Fruit fly (Drosophila melanogaster): ENCODE results near the gene CG14989.

The CG14989 gene

dm6 chr3L:4141167-4141566, 53.8 kb downstream of the CG14989 start, which contains the start of gene Akh:
Gene Akh (plus strand): TSS chr3L:4141467.
- TF ChIP-seq D1 (tag; optimal IDR thresholded peaks at IDR 0.05) (no peak), CG4496 (GFP tag; IDR thresholded peaks at IDR 0.05) (no peak), Snoo (tag; optimal IDR thresholded peaks at IDR 0.05) (no peak), CG13204 (GFP tag; optimal IDR thresholded peaks at IDR 0.05) (no peak), CG32121 (GFP tag; IDR thresholded peaks at IDR 0.05) (no peak), gl (tag; optimal IDR thresholded peaks at IDR 0.05) (no peak), CG12605 (GFP tag; IDR thresholded peaks at IDR 0.05) (no peak), CG9948 (tag; optimal IDR thresholded peaks at IDR 0.05) (no peak), EcR (GFP tag; optimal IDR thresholded peaks at IDR 0.05) (no peak), Pif1B (GFP tag; optimal IDR thresholded peaks at IDR 0.05) (no peak), CG15710 (tag; optimal IDR thresholded peaks at IDR 0.05) (no peak), rn (GFP tag; IDR thresholded peaks at IDR 0.05) (no peak)

DNA sequence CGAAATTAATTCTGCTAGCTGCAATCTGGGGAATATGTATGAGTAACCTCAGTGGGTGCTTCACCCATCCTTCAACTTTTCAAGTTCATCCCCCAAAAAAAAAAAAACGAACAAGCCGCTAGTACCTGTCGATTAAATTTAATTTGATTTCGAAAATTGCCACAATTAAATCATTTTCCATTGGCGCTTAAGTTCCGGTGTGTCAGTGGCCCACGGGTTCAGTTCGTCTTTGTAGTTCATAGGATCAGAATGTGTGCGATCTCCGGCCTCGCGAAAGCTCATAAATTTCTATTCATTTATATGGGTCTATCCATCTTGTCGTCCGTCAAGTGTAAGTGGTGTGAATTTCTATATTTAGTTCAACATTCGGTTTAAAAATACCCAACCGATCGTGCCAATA, 54.7 kb downstream of the CG14989 start, which contains the start of gene CG32260:
CG32260 (plus strand) TSS at position 301 of the 400 bp plus-strand sequence.
- TF ChIP-seq CG13204 (GFP tag; optimal IDR thresholded peaks at IDR 0.05) (no peak), CG4496 (GFP tag; IDR thresholded peaks at IDR 0.05) (no peak), rn (GFP tag; IDR thresholded peaks at IDR 0.05) (no peak), CG8159 (tag; optimal IDR thresholded peaks at IDR 0.05) (no peak), CG12605 (GFP tag; IDR thresholded peaks at IDR 0.05) (no peak), CG15710 (tag; optimal IDR thresholded peaks at IDR 0.05) (no peak), Pif1A (GFP tag; optimal IDR thresholded peaks at IDR 0.05) (no peak), CG17806 (tag; optimal IDR thresholded peaks at IDR 0.05) (no peak)

Data from whole organism, pupa.